1 fruit fly cellular context compared by ENCODE assay signal in the genomic region with DNA sequence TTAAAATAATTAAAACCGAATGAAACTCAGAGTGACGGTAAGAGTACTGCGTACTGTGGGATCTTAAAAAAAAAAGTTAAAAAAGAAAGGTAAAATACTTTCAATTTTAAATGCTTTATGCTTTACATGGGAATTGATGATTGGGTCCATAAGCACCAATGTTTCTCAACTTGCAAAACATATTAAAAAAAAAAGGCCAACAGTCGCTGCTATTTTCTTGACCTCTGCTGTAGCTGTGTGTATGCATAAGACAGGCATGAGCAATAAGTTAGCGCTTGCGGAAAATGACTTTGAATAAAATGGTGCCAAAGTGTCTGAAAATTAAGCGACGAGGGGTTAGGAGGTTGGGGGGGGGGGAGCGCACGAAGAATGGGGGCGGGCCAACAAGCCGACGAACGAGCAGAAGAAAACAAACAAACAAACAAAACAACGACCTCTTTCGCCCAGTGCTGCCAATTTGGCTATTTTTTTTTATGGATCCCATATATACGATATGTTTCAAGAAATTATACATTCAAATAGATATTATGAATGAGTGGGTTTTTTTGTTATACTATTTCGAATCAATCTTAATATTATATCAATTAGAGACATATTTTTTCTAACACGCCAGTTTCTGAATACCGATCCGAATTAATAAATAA.
A peak's percentile ranks its signal among the peaks of the same experiment; 100 is the strongest.
TF ChIP-seq lines count a peak whose summit lies in the region.

No protein-coding gene starts in this region.

TF ChIP-seq in whole organism, embryonic, 481 proteins besides CTCF, POLR2A, EP300 and RAD21 (continued from another document and continues in another):
- TF ChIP-seq CG1832 (GFP tag; optimal IDR thresholded peaks at IDR 0.05; lab: Kevin White, UChicago), result no peak
- 0 out of 2 replicates have a peak, but pooled peaks have one; percentile 36 for TF ChIP-seq CG5953 (GFP tag; IDR thresholded peaks at IDR 0.05; lab: Robert Waterston, UW)
- TF ChIP-seq danr (GFP tag; IDR thresholded peaks at IDR 0.05; lab: Robert Waterston, UW), result no peak
- TF ChIP-seq CG3065 (GFP tag; optimal IDR thresholded peaks at IDR 0.05; lab: Kevin White, UChicago), result no peak
- TF ChIP-seq CG8290 (GFP tag; optimal IDR thresholded peaks at IDR 0.05; lab: Kevin White, UChicago), result no peak
- TF ChIP-seq CG8290 (tag; optimal IDR thresholded peaks at IDR 0.05; lab: Kevin White, UChicago), result no peak
- no peak for TF ChIP-seq Hey (tag; optimal IDR thresholded peaks at IDR 0.05; lab: Kevin White, UChicago)
- no peak for TF ChIP-seq zfh2 (GFP tag; optimal IDR thresholded peaks at IDR 0.05; lab: Kevin White, UChicago)
- peak; percentile 22 for TF ChIP-seq CG10147 (GFP tag; optimal IDR thresholded peaks at IDR 0.05; lab: Kevin White, UChicago)
- peak; percentile 55 for TF ChIP-seq Fer3 (tag; optimal IDR thresholded peaks at IDR 0.05; lab: Kevin White, UChicago)
- TF ChIP-seq CG17568 (GFP tag; optimal IDR thresholded peaks at IDR 0.05; lab: Kevin White, UChicago), result no peak
- no peak for TF ChIP-seq kni (GFP tag; optimal IDR thresholded peaks at IDR 0.05; lab: Kevin White, UChicago)
- no peak for TF ChIP-seq eve (GFP tag; optimal IDR thresholded peaks at IDR 0.05; lab: Kevin White, UChicago)
- no peak for TF ChIP-seq trem (tag; optimal IDR thresholded peaks at IDR 0.05; lab: Kevin White, UChicago)
- no peak for TF ChIP-seq wor (GFP tag; IDR thresholded peaks at IDR 0.05; lab: Robert Waterston, UW)
- TF ChIP-seq jing (GFP tag; optimal IDR thresholded peaks at IDR 0.05; lab: Kevin White, UChicago), result no peak
- no peak for TF ChIP-seq CG31365 (tag; optimal IDR thresholded peaks at IDR 0.05; lab: Kevin White, UChicago)
- peak; percentile 95 for TF ChIP-seq CG11696 (GFP tag; IDR thresholded peaks at IDR 0.05; lab: Robert Waterston, UW)
- TF ChIP-seq ERR (GFP tag; optimal IDR thresholded peaks at IDR 0.05; lab: Kevin White, UChicago), result no peak
- peak; percentile 26 for TF ChIP-seq Side (GFP tag; optimal IDR thresholded peaks at IDR 0.05; lab: Kevin White, UChicago)
- TF ChIP-seq ara (GFP tag; IDR thresholded peaks at IDR 0.05; lab: Robert Waterston, UW), result peak; percentile 61; the same call in 1 of the 2 replicates
- TF ChIP-seq rib (GFP tag; IDR thresholded peaks at IDR 0.05; lab: Robert Waterston, UW), result no peak
- TF ChIP-seq Ravus (GFP tag; IDR thresholded peaks at IDR 0.05; lab: Robert Waterston, UW), result no peak
- no peak for TF ChIP-seq Dad (GFP tag; optimal IDR thresholded peaks at IDR 0.05; lab: Kevin White, UChicago)
- peak; percentile 17 for TF ChIP-seq kah (GFP tag; optimal IDR thresholded peaks at IDR 0.05; lab: Kevin White, UChicago)
- peak; percentile 65 for TF ChIP-seq Ptx1 (GFP tag; IDR thresholded peaks at IDR 0.05; lab: Robert Waterston, UW)
- TF ChIP-seq jigr1 (GFP tag; IDR thresholded peaks at IDR 0.05; lab: Robert Waterston, UW), result 0 out of 3 replicates have a peak, but pooled peaks have one; percentile 26
- peak; percentile 5 for TF ChIP-seq gro (GFP tag; optimal IDR thresholded peaks at IDR 0.05; lab: Kevin White, UChicago)
- peak; percentile 51 for TF ChIP-seq Meics (GFP tag; optimal IDR thresholded peaks at IDR 0.05; lab: Kevin White, UChicago)
- no peak for TF ChIP-seq D (optimal IDR thresholded peaks at IDR 0.05; lab: Kevin White, UChicago)
- TF ChIP-seq D (GFP tag; optimal IDR thresholded peaks at IDR 0.05; lab: Kevin White, UChicago), result peak; percentile 39
- peak; percentile 65 for TF ChIP-seq row (GFP tag; IDR thresholded peaks at IDR 0.05; lab: Robert Waterston, UW)
- peak; percentile 46 for TF ChIP-seq mam (GFP tag; optimal IDR thresholded peaks at IDR 0.05; lab: Kevin White, UChicago)
- peak; percentile 48 for TF ChIP-seq CG10209 (GFP tag; optimal IDR thresholded peaks at IDR 0.05; lab: Kevin White, UChicago)
- no peak for TF ChIP-seq MTF-1 (GFP tag; optimal IDR thresholded peaks at IDR 0.05; lab: Kevin White, UChicago; ENCODE audit: borderline replicate concordance)
- TF ChIP-seq CG10267 (tag; optimal IDR thresholded peaks at IDR 0.05; lab: Kevin White, UChicago), result peak; percentile 34
- TF ChIP-seq C15 (GFP tag; IDR thresholded peaks at IDR 0.05; lab: Robert Waterston, UW), result no peak
- no peak for TF ChIP-seq CG3407 (GFP tag; optimal IDR thresholded peaks at IDR 0.05; lab: Kevin White, UChicago)
- no peak for TF ChIP-seq CG12299 (tag; optimal IDR thresholded peaks at IDR 0.05; lab: Kevin White, UChicago)
- TF ChIP-seq repo (GFP tag; optimal IDR thresholded peaks at IDR 0.05; lab: Kevin White, UChicago), result no peak
- no peak for TF ChIP-seq CG10565 (GFP tag; optimal IDR thresholded peaks at IDR 0.05; lab: Kevin White, UChicago)
- peak; percentile 25 for TF ChIP-seq CG7786 (GFP tag; optimal IDR thresholded peaks at IDR 0.05; lab: Kevin White, UChicago)
- no peak for TF ChIP-seq Ets97D (GFP tag; optimal IDR thresholded peaks at IDR 0.05; lab: Kevin White, UChicago)
- no peak for TF ChIP-seq yki (optimal IDR thresholded peaks at IDR 0.05; lab: Kevin White, UChicago)
- peak; percentile 57 for TF ChIP-seq sisA (GFP tag; IDR thresholded peaks at IDR 0.05; lab: Robert Waterston, UW)
- no peak for TF ChIP-seq vfl (GFP tag; optimal IDR thresholded peaks at IDR 0.05; lab: Kevin White, UChicago)
- peak; percentile 78 for TF ChIP-seq Sry-β (GFP tag; optimal IDR thresholded peaks at IDR 0.05; lab: Kevin White, UChicago)
- peak; percentile 40; the same call in 1 of the 2 replicates for TF ChIP-seq E2f2 (GFP tag; IDR thresholded peaks at IDR 0.05; lab: Robert Waterston, UW)
- no peak for TF ChIP-seq CG33213 (GFP tag; optimal IDR thresholded peaks at IDR 0.05; lab: Kevin White, UChicago)
- no peak for TF ChIP-seq dan (GFP tag; IDR thresholded peaks at IDR 0.05; lab: Robert Waterston, UW)
- peak; percentile 61 for TF ChIP-seq Oaz (GFP tag; IDR thresholded peaks at IDR 0.05; lab: Robert Waterston, UW)
- TF ChIP-seq CG1529 (GFP tag; optimal IDR thresholded peaks at IDR 0.05; lab: Kevin White, UChicago), result no peak
- peak; percentile 37; the same call in 1 of the 2 replicates for TF ChIP-seq CG9932 (GFP tag; IDR thresholded peaks at IDR 0.05; lab: Robert Waterston, UW)
- TF ChIP-seq wek (GFP tag; optimal IDR thresholded peaks at IDR 0.05; lab: Kevin White, UChicago), result no peak
- TF ChIP-seq CG34422 (GFP tag; IDR thresholded peaks at IDR 0.05; lab: Robert Waterston, UW), result peak; percentile 92
- TF ChIP-seq H2.0 (GFP tag; IDR thresholded peaks at IDR 0.05; lab: Robert Waterston, UW), result peak; percentile 43
- peak; percentile 65; the same call in 1 of the 3 replicates for TF ChIP-seq ci (GFP tag; IDR thresholded peaks at IDR 0.05; lab: Robert Waterston, UW)
- no peak for TF ChIP-seq hb (GFP tag; IDR thresholded peaks at IDR 0.05; lab: Robert Waterston, UW; ENCODE audit: partially characterized antibody)
- TF ChIP-seq CG14965 (GFP tag; optimal IDR thresholded peaks at IDR 0.05; lab: Kevin White, UChicago; ENCODE audit: borderline replicate concordance), result no peak
- TF ChIP-seq tgo (GFP tag; IDR thresholded peaks at IDR 0.05; lab: Robert Waterston, UW), result peak; percentile 66
- peak; percentile 28 for TF ChIP-seq fd3F (GFP tag; optimal IDR thresholded peaks at IDR 0.05; lab: Kevin White, UChicago)
- peak; percentile 13 for TF ChIP-seq CG1792 (GFP tag; optimal IDR thresholded peaks at IDR 0.05; lab: Kevin White, UChicago)
- no peak for TF ChIP-seq ro (GFP tag; IDR thresholded peaks at IDR 0.05; lab: Robert Waterston, UW)
- peak; percentile 63; the same call in 1 of the 2 replicates for TF ChIP-seq ranshi (GFP tag; IDR thresholded peaks at IDR 0.05; lab: Robert Waterston, UW)
- no peak for TF ChIP-seq Abd-B (GFP tag; optimal IDR thresholded peaks at IDR 0.05; lab: Kevin White, UChicago)
- TF ChIP-seq ttk (GFP tag; IDR thresholded peaks at IDR 0.05; lab: Robert Waterston, UW), result peak; percentile 44; the same call in 1 of the 2 replicates
- no peak for TF ChIP-seq CG4360 (GFP tag; IDR thresholded peaks at IDR 0.05; lab: Robert Waterston, UW)
- no peak for TF ChIP-seq sna (GFP tag; IDR thresholded peaks at IDR 0.05; lab: Robert Waterston, UW; ENCODE audit: partially characterized antibody)
- TF ChIP-seq CG17359 (tag; optimal IDR thresholded peaks at IDR 0.05; lab: Kevin White, UChicago), result peak; percentile 71
- TF ChIP-seq HHEX (GFP tag; optimal IDR thresholded peaks at IDR 0.05; lab: Kevin White, UChicago), result peak; percentile 40
- peak; percentile 39; the same call in 1 of the 2 replicates for TF ChIP-seq NFAT (GFP tag; IDR thresholded peaks at IDR 0.05; lab: Robert Waterston, UW)
- TF ChIP-seq nmo (GFP tag; optimal IDR thresholded peaks at IDR 0.05; lab: Kevin White, UChicago), result peak; percentile 45
- TF ChIP-seq CG8944 (GFP tag; optimal IDR thresholded peaks at IDR 0.05; lab: Kevin White, UChicago), result peak; percentile 7
- peak; percentile 20 for TF ChIP-seq en (GFP tag; optimal IDR thresholded peaks at IDR 0.05; lab: Kevin White, UChicago)
- TF ChIP-seq GATAe (GFP tag; conservative IDR thresholded peaks at IDR 0.05; lab: Robert Waterston, UW), result no peak
- TF ChIP-seq CG1647 (GFP tag; optimal IDR thresholded peaks at IDR 0.05; lab: Kevin White, UChicago), result no peak
- 0 out of 2 replicates have a peak, but pooled peaks have one; percentile 21 for TF ChIP-seq CG3847 (GFP tag; IDR thresholded peaks at IDR 0.05; lab: Robert Waterston, UW)
- TF ChIP-seq dmrt99B (tag; optimal IDR thresholded peaks at IDR 0.05; lab: Kevin White, UChicago), result peak; percentile 65
- peak; percentile 72 for TF ChIP-seq lab (GFP tag; optimal IDR thresholded peaks at IDR 0.05; lab: Kevin White, UChicago)
- TF ChIP-seq ash1 (GFP tag; optimal IDR thresholded peaks at IDR 0.05; lab: Kevin White, UChicago), result no peak
- TF ChIP-seq CG11093 (GFP tag; IDR thresholded peaks at IDR 0.05; lab: Robert Waterston, UW), result 0 out of 3 replicates have a peak, but pooled peaks have one; percentile 25
- no peak for TF ChIP-seq tll (GFP tag; optimal IDR thresholded peaks at IDR 0.05; lab: Kevin White, UChicago)
- peak; percentile 41 for TF ChIP-seq CG7556 (GFP tag; optimal IDR thresholded peaks at IDR 0.05; lab: Kevin White, UChicago)
- TF ChIP-seq CrebB (tag; optimal IDR thresholded peaks at IDR 0.05; lab: Kevin White, UChicago), result no peak
- TF ChIP-seq Antp (GFP tag; optimal IDR thresholded peaks at IDR 0.05; lab: Kevin White, UChicago), result peak; percentile 41
- no peak for TF ChIP-seq sug (tag; optimal IDR thresholded peaks at IDR 0.05; lab: Kevin White, UChicago)
- TF ChIP-seq CG12391 (tag; optimal IDR thresholded peaks at IDR 0.05; lab: Kevin White, UChicago), result peak; percentile 33
- no peak for TF ChIP-seq ham (GFP tag; IDR thresholded peaks at IDR 0.05; lab: Robert Waterston, UW)
- peak; percentile 27; the same call in 1 of the 2 replicates for TF ChIP-seq CG9215 (GFP tag; IDR thresholded peaks at IDR 0.05; lab: Robert Waterston, UW)
- TF ChIP-seq CG4424 (GFP tag; optimal IDR thresholded peaks at IDR 0.05; lab: Kevin White, UChicago), result peak; percentile 19
- TF ChIP-seq knrl (GFP tag; IDR thresholded peaks at IDR 0.05; lab: Robert Waterston, UW; ENCODE audit: partially characterized antibody), result no peak
- TF ChIP-seq CG11456 (GFP tag; IDR thresholded peaks at IDR 0.05; lab: Robert Waterston, UW), result peak; percentile 77; the same call in 2 of the 3 replicates
- no peak for TF ChIP-seq psq (GFP tag; optimal IDR thresholded peaks at IDR 0.05; lab: Kevin White, UChicago)
- TF ChIP-seq Trl (optimal IDR thresholded peaks at IDR 0.05; lab: Kevin White, UChicago), result no peak
- peak; percentile 37 for TF ChIP-seq Trl (GFP tag; optimal IDR thresholded peaks at IDR 0.05; lab: Kevin White, UChicago)
- no peak; the same call in 1 of the 2 replicates for TF ChIP-seq CG31441 (GFP tag; IDR thresholded peaks at IDR 0.05; lab: Robert Waterston, UW)
- no peak for TF ChIP-seq CG12155 (GFP tag; optimal IDR thresholded peaks at IDR 0.05; lab: Kevin White, UChicago)
- TF ChIP-seq pfk (GFP tag; optimal IDR thresholded peaks at IDR 0.05; lab: Kevin White, UChicago), result no peak
- no peak for TF ChIP-seq CG10321 (GFP tag; IDR thresholded peaks at IDR 0.05; lab: Robert Waterston, UW)
- TF ChIP-seq lilli (GFP tag; optimal IDR thresholded peaks at IDR 0.05; lab: Kevin White, UChicago), result peak; percentile 47
- no peak for TF ChIP-seq pita (GFP tag; optimal IDR thresholded peaks at IDR 0.05; lab: Kevin White, UChicago)
- no peak for TF ChIP-seq CG17186 (GFP tag; optimal IDR thresholded peaks at IDR 0.05; lab: Kevin White, UChicago)
- no peak for TF ChIP-seq B-H2 (GFP tag; optimal IDR thresholded peaks at IDR 0.05; lab: Kevin White, UChicago)
- TF ChIP-seq zen (tag; optimal IDR thresholded peaks at IDR 0.05; lab: Kevin White, UChicago), result no peak
- no peak for TF ChIP-seq HmgZ (tag; optimal IDR thresholded peaks at IDR 0.05; lab: Kevin White, UChicago)
- peak; percentile 57 for TF ChIP-seq CG12104 (GFP tag; optimal IDR thresholded peaks at IDR 0.05; lab: Kevin White, UChicago)
- TF ChIP-seq pan (optimal IDR thresholded peaks at IDR 0.05; lab: Kevin White, UChicago), result no peak
- TF ChIP-seq pan (GFP tag; optimal IDR thresholded peaks at IDR 0.05 in 1 of 2, IDR thresholded peaks at IDR 0.05 in 1 of 2), result peak in 1 of 2 experiments; percentile 72
- TF ChIP-seq Nf-YC (tag; optimal IDR thresholded peaks at IDR 0.05; lab: Kevin White, UChicago), result no peak
- TF ChIP-seq so (GFP tag; IDR thresholded peaks at IDR 0.05; lab: Robert Waterston, UW), result 0 out of 3 replicates have a peak, but pooled peaks have one; percentile 39
- no peak for TF ChIP-seq Fer2 (tag; optimal IDR thresholded peaks at IDR 0.05; lab: Kevin White, UChicago)
- TF ChIP-seq CG15269 (tag; optimal IDR thresholded peaks at IDR 0.05; lab: Kevin White, UChicago), result peak; percentile 65
- peak; percentile 25 for TF ChIP-seq CG9817 (tag; optimal IDR thresholded peaks at IDR 0.05; lab: Kevin White, UChicago)
- TF ChIP-seq CG6791 (GFP tag; IDR thresholded peaks at IDR 0.05; lab: Robert Waterston, UW; ENCODE audit: partially characterized antibody), result no peak
- peak; percentile 65 for TF ChIP-seq slbo (GFP tag; IDR thresholded peaks at IDR 0.05; lab: Robert Waterston, UW)
- peak; percentile 44 for TF ChIP-seq CG13424 (tag; optimal IDR thresholded peaks at IDR 0.05; lab: Kevin White, UChicago)
- TF ChIP-seq aop (GFP tag; IDR thresholded peaks at IDR 0.05; lab: Robert Waterston, UW), result no peak
- no peak for TF ChIP-seq tio (GFP tag; optimal IDR thresholded peaks at IDR 0.05; lab: Kevin White, UChicago)
- TF ChIP-seq CG13894 (tag; optimal IDR thresholded peaks at IDR 0.05; lab: Kevin White, UChicago), result no peak
- no peak for TF ChIP-seq salm (tag; optimal IDR thresholded peaks at IDR 0.05; lab: Kevin White, UChicago)
- TF ChIP-seq CG6683 (GFP tag; optimal IDR thresholded peaks at IDR 0.05; lab: Kevin White, UChicago), result no peak
- TF ChIP-seq Deaf1 (tag; optimal IDR thresholded peaks at IDR 0.05; lab: Kevin White, UChicago), result no peak
- TF ChIP-seq Drgx (GFP tag; IDR thresholded peaks at IDR 0.05; lab: Robert Waterston, UW), result peak; percentile 67
- TF ChIP-seq CG6689 (GFP tag; IDR thresholded peaks at IDR 0.05; lab: Robert Waterston, UW), result peak; percentile 57
- TF ChIP-seq sim (GFP tag; IDR thresholded peaks at IDR 0.05; lab: Robert Waterston, UW), result no peak
